Worm (Caenorhabditis elegans) whole organism, early embryonic: Measurements from ENCODE around the gene skr-12.

Source experiments
- ama-1 ChIP-seq: fragments of 150-350 bp; optimal IDR thresholded peaks from 2 replicates; lab custom pipeline; 2014
- ets-7 ChIP-seq: sonication (generic microtip); optimal IDR thresholded peaks from 2 replicates; lab custom pipeline; 2016; ENCODE audit warnings: missing genotype, missing genetic modification characterization, missing compliant biosample characterization
- flt-1 ChIP-seq: fragments of 200-800 bp; sonication (Bioruptor generic); IDR thresholded peaks from 2 replicates; pipeline ENCODE4 v1.3.6; 2022; ENCODE audit warnings: missing genetic modification characterization, missing compliant biosample characterization
- hnd-1 ChIP-seq: sonication (generic microtip); optimal IDR thresholded peaks from 2 replicates; lab custom pipeline; 2016; ENCODE audit warnings: missing genetic modification characterization, missing compliant biosample characterization
- scrt-1 ChIP-seq: fragments of 200-800 bp; sonication (Bioruptor generic); IDR thresholded peaks from 2 replicates; pipeline ENCODE4 v1.3.6; 2022; ENCODE audit warnings: missing genetic modification characterization, missing compliant biosample characterization

DNA sequence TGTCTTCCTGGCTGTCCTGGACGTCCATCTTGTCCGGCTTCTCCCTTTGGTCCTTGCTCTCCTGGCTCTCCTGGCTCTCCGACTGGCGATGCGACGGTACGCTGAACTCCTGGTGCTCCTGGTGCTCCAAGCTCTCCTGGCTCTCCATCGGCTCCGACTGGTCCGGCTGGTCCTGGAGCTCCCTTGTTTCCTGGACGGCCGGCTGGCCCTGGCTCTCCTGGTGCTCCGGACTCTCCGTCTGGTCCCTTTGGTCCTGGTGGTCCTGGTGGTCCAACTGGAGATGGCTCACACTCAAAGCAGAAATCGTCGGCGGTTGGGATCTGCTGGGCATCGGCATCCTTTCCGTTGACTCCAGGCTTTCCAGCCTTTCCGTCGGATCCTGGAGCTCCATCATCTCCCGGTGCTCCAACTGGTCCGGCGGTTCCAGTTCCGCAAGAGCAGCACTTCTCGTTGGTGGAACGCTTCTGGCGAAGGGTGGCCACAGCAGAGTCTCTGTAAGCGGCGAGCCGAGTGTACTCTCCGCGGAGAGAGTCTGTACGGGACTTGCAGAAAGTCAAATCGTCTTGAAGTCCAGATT lies 16.0 kb downstream of the skr-12 start:
- no peak for TF ChIP-seq flt-1
- no peak for TF ChIP-seq hnd-1
- TF ChIP-seq ama-1 (lab: Kevin White, UChicago): no peak
- no peak for TF ChIP-seq scrt-1 (GFP tag; lab: Robert Waterston, UW)
- no peak for TF ChIP-seq ets-7
